Worm (Caenorhabditis elegans) whole organism, L4 larva: Measurements from ENCODE around the gene lgc-20.

Experiments used
- F44E2.7 ChIP-seq: fragments of 200-800 bp; sonication (Bioruptor generic); IDR thresholded peaks from 2 replicates; pipeline ENCODE4 v2.1.2; 2022; ENCODE audit warnings: missing genetic modification characterization, missing compliant biosample characterization
- T26A8.4 ChIP-seq: fragments of 200-800 bp; sonication (Bioruptor generic); IDR thresholded peaks from 2 replicates; pipeline ENCODE4 v1.3.6; 2022; ENCODE audit warnings: missing genetic modification characterization, missing compliant biosample characterization
- Y105C5A.15 ChIP-seq: fragments of 200-800 bp; sonication (Bioruptor generic); IDR thresholded peaks from 2 replicates; pipeline ENCODE4 v1.3.6; 2022; ENCODE audit warnings: missing genetic modification characterization, missing compliant biosample characterization
- Y5F2A.4 ChIP-seq: fragments of 200-800 bp; sonication (Bioruptor generic); optimal IDR thresholded peaks from 2 replicates; lab custom pipeline; 2018; ENCODE audit warnings: mild to moderate bottlenecking, missing genetic modification characterization, missing compliant biosample characterization
- ZK337.2 ChIP-seq: fragments of 200-800 bp; sonication (Bioruptor generic); IDR thresholded peaks from 2 replicates; pipeline ENCODE4 v1.3.6; 2022; ENCODE audit warnings: missing genetic modification reagents, missing genetic modification characterization, missing compliant biosample characterization
- aha-1 ChIP-seq: fragments of 150-350 bp; peaks from one replicate; lab custom pipeline; 2014; ENCODE audit warnings: missing biosample characterization, missing genetic modification characterization
- ama-1 ChIP-seq: fragments of 150-350 bp; optimal IDR thresholded peaks from 2 replicates; lab custom pipeline; 2014; ENCODE audit warnings: inconsistent platforms, mixed read lengths
- ceh-20 ChIP-seq: fragments of 200-800 bp; sonication (Bioruptor generic); IDR thresholded peaks from 2 replicates; pipeline ENCODE4 v1.3.6; 2022; ENCODE audit warnings: missing genetic modification reagents, missing genetic modification characterization, missing compliant biosample characterization
- ceh-62 ChIP-seq: sonication (generic microtip); optimal IDR thresholded peaks from 2 replicates; lab custom pipeline; 2017; ENCODE audit warnings: missing biosample characterization, missing genetic modification characterization
- daf-16 ChIP-seq, 3 experiments: sonication (generic microtip); optimal IDR thresholded peaks; 2 replicates each; lab custom pipeline; 2016 to 2017; ENCODE audit warnings: missing genetic modification characterization in 3 of 3, missing genetic modification reagents in 3 of 3, mild to moderate bottlenecking in 2 of 3, missing compliant biosample characterization in 2 of 3, missing biosample characterization in 1 of 3, moderate library complexity in 1 of 3
- duxl-1 ChIP-seq: sonication (generic microtip); optimal IDR thresholded peaks from 2 replicates; lab custom pipeline; 2016; ENCODE audit warnings: mild to moderate bottlenecking, missing genetic modification characterization, moderate library complexity, missing compliant biosample characterization; ENCODE audit not compliant: poor library complexity
- egl-27 ChIP-seq: sonication (generic microtip); optimal IDR thresholded peaks from 3 replicates; lab custom pipeline; 2017; ENCODE audit warnings: missing biosample characterization, missing genetic modification reagents, missing genetic modification characterization
- fkh-10 ChIP-seq: fragments of 150-350 bp; optimal IDR thresholded peaks from 2 replicates; lab custom pipeline; 2014; ENCODE audit warnings: missing biosample characterization, missing genetic modification reagents, missing genetic modification characterization
- hif-1 ChIP-seq, 2 experiments: sonication (generic microtip); optimal IDR thresholded peaks; 2 replicates each; lab custom pipeline; 2016 to 2017; ENCODE audit warnings: missing compliant biosample characterization in 2 of 2, missing genetic modification characterization in 2 of 2, missing genetic modification reagents in 2 of 2, missing genotype in 2 of 2, mild to moderate bottlenecking in 1 of 2
- hlh-11 ChIP-seq: fragments of 200-800 bp; sonication (Bioruptor generic); optimal IDR thresholded peaks from 2 replicates; lab custom pipeline; 2018; ENCODE audit warnings: mild to moderate bottlenecking, missing genetic modification characterization, missing compliant biosample characterization
- hlh-30 ChIP-seq: sonication (generic microtip); optimal IDR thresholded peaks from 2 replicates; lab custom pipeline; 2017; ENCODE audit warnings: antibody characterized with exemption, mild to moderate bottlenecking, missing genetic modification characterization, missing compliant biosample characterization; ENCODE audit not compliant: insufficient read depth
- jun-1 ChIP-seq: fragments of 150-350 bp; optimal IDR thresholded peaks from 2 replicates; lab custom pipeline; 2014; ENCODE audit warnings: missing biosample characterization, missing genetic modification reagents, missing genetic modification characterization
- lin-1 ChIP-seq: fragments of 200-800 bp; sonication (Bioruptor generic); IDR thresholded peaks from 2 replicates; pipeline ENCODE4 v1.3.6; 2022; ENCODE audit warnings: missing genetic modification reagents, missing genetic modification characterization, missing compliant biosample characterization
- lin-13 ChIP-seq: fragments of 150-350 bp; optimal IDR thresholded peaks from 2 replicates; lab custom pipeline; 2014; ENCODE audit warnings: missing biosample characterization, missing genetic modification reagents, missing genetic modification characterization
- lin-39 ChIP-seq: fragments of 150-350 bp; optimal IDR thresholded peaks from 2 replicates; lab custom pipeline; 2014; ENCODE audit warnings: missing biosample characterization, missing genetic modification reagents, missing genetic modification characterization
- madf-5 ChIP-seq, 2 experiments: fragments of 200-800 bp; sonication (Bioruptor generic); IDR thresholded peaks; 2 replicates each; pipeline ENCODE4 v1.3.6; 2022; ENCODE audit warnings: missing compliant biosample characterization in 2 of 2, missing genetic modification characterization in 2 of 2
- madf-9 ChIP-seq: fragments of 200-800 bp; sonication (Bioruptor generic); conservative IDR thresholded peaks from 2 replicates; pipeline ENCODE4 v1.3.6; 2022; ENCODE audit warnings: missing genetic modification reagents, missing genetic modification characterization, missing compliant biosample characterization
- mxl-2 ChIP-seq: fragments of 200-800 bp; sonication (Bioruptor generic); conservative IDR thresholded peaks from 2 replicates; pipeline ENCODE4 v1.3.6; 2022; ENCODE audit warnings: missing genetic modification reagents, missing genetic modification characterization, missing compliant biosample characterization
- mxl-3 ChIP-seq: fragments of 200-800 bp; sonication (Bioruptor generic); optimal IDR thresholded peaks from 2 replicates; lab custom pipeline; 2018; ENCODE audit warnings: mild to moderate bottlenecking, missing genetic modification characterization, missing compliant biosample characterization
- nhr-237 ChIP-seq: sonication (generic microtip); optimal IDR thresholded peaks from 2 replicates; lab custom pipeline; 2017; ENCODE audit warnings: missing biosample characterization, missing genetic modification characterization
- nhr-42 ChIP-seq: fragments of 200-800 bp; sonication (Bioruptor generic); IDR thresholded peaks from 2 replicates; pipeline ENCODE4 v1.3.6; 2022; ENCODE audit warnings: missing genetic modification characterization, missing compliant biosample characterization
- nhr-77 ChIP-seq: fragments of 150-350 bp; optimal IDR thresholded peaks from 2 replicates; lab custom pipeline; 2014; ENCODE audit warnings: missing biosample characterization, missing genetic modification characterization
- sdz-12 ChIP-seq: fragments of 200-800 bp; sonication (Bioruptor generic); optimal IDR thresholded peaks from 2 replicates; lab custom pipeline; 2018; ENCODE audit warnings: mild to moderate bottlenecking, missing genetic modification characterization, missing compliant biosample characterization
- set-16 ChIP-seq: fragments of 200-800 bp; sonication (Bioruptor generic); IDR thresholded peaks from 2 replicates; pipeline ENCODE4 v1.3.6; 2022; ENCODE audit warnings: missing genetic modification reagents, missing genetic modification characterization, missing compliant biosample characterization
- skn-1 ChIP-seq: fragments of 150-350 bp; optimal IDR thresholded peaks from 2 replicates; lab custom pipeline; 2014; ENCODE audit warnings: missing biosample characterization, missing genetic modification characterization
- spr-1 ChIP-seq: sonication (generic microtip); optimal IDR thresholded peaks from 2 replicates; lab custom pipeline; 2016; ENCODE audit warnings: mild to moderate bottlenecking, missing genetic modification characterization, missing compliant biosample characterization
- spr-3 ChIP-seq: fragments of 200-800 bp; sonication (Bioruptor generic); optimal IDR thresholded peaks from 2 replicates; lab custom pipeline; 2018; ENCODE audit warnings: mild to moderate bottlenecking, missing genetic modification characterization, missing compliant biosample characterization
- unc-62 ChIP-seq, 3 experiments: fragments of 150-350 bp in 1 of 3; sonication (generic microtip); optimal IDR thresholded peaks in 2 of 3; peaks in 1 of 3; 1 replicate in 1 of 3; 2 replicates in 2 of 3; lab custom pipeline; 2014 to 2017; ENCODE audit warnings: missing biosample characterization in 3 of 3, missing genetic modification characterization in 3 of 3, missing genetic modification reagents in 3 of 3, missing genotype in 1 of 3
- zag-1 ChIP-seq: fragments of 150-350 bp; optimal IDR thresholded peaks from 2 replicates; lab custom pipeline; 2014; ENCODE audit warnings: missing biosample characterization, missing genetic modification characterization
- zip-11 ChIP-seq: fragments of 200-800 bp; sonication (Bioruptor generic); IDR thresholded peaks from 2 replicates; pipeline ENCODE4 v1.3.6; 2022; ENCODE audit warnings: missing genetic modification characterization, missing compliant biosample characterization
- ztf-7 ChIP-seq: fragments of 150-350 bp; optimal IDR thresholded peaks from 2 replicates; lab custom pipeline; 2014; ENCODE audit warnings: missing biosample characterization, missing genetic modification characterization

The lgc-20 gene

ce11 chrII:11339507-11339906 is 3.9 kb downstream of the lgc-20 start, which contains the start of gene rmd-3:
TSS of gene rmd-3 (minus strand) at chrII:11339607.
- TF ChIP-seq madf-5 (GFP tag; IDR thresholded peaks at IDR 0.05; lab: Robert Waterston, UW) = no peak
- no peak for TF ChIP-seq nhr-77 (tag; lab: Kevin White, UChicago)
- no peak for TF ChIP-seq fkh-10
- TF ChIP-seq mxl-2 = no peak
- no peak for TF ChIP-seq Y105C5A.15 (GFP tag; lab: Robert Waterston, UW)
- no peak for TF ChIP-seq zag-1
- no peak for TF ChIP-seq mxl-3
- no peak for TF ChIP-seq ztf-7
- TF ChIP-seq duxl-1 (tag; lab: Kevin White, UChicago) = no peak
- TF ChIP-seq nhr-42 (GFP tag; lab: Robert Waterston, UW) = no peak

- TF ChIP-seq spr-1 (tag; lab: Kevin White, UChicago) = peak; percentile 38
- TF ChIP-seq ceh-62 (tag; lab: Kevin White, UChicago) = no peak
- peak; percentile 20 for TF ChIP-seq ama-1 (lab: Kevin White, UChicago)
- no peak for TF ChIP-seq mxl-2
- peak; percentile 57 for TF ChIP-seq T26A8.4
- TF ChIP-seq hlh-11 (tag; lab: Kevin White, UChicago) = peak; percentile 23
- TF ChIP-seq, all 104 proteins: peak for 4
Measured at ce11 chrII:11337497-11338040, 5.8 kb downstream of the lgc-20 start, which contains the start of gene sqt-1. TSS of gene sqt-1 (minus strand) at chrII:11337837.

ce11 chrII:11336640-11337241 is 6.7 kb downstream of the lgc-20 start:
- TF ChIP-seq lin-13 (GFP tag; lab: Kevin White, UChicago) = no peak
- 0 out of 2 replicates have a peak, but pooled peaks have one; percentile 5 for TF ChIP-seq mxl-2
- TF ChIP-seq hif-1 (tag; optimal IDR thresholded peaks at IDR 0.05; lab: Kevin White, UChicago) = no peak
- TF ChIP-seq daf-16 (GFP tag; optimal IDR thresholded peaks at IDR 0.05; lab: Kevin White, UChicago) = no peak
- TF ChIP-seq daf-16 (tag; optimal IDR thresholded peaks at IDR 0.05; lab: Kevin White, UChicago) = no peak
- TF ChIP-seq Y5F2A.4 (GFP tag; lab: Kevin White, UChicago) = no peak
- TF ChIP-seq ceh-20 (GFP tag; lab: Robert Waterston, UW) = no peak
- no peak for TF ChIP-seq ama-1 (lab: Kevin White, UChicago)
- peak; percentile 91 for TF ChIP-seq aha-1
- TF ChIP-seq sdz-12 (GFP tag; lab: Kevin White, UChicago) = no peak
- peak; percentile 3 for TF ChIP-seq spr-3
- TF ChIP-seq egl-27 = no peak
- no peak for TF ChIP-seq F44E2.7 (GFP tag; lab: Robert Waterston, UW)
- no peak for TF ChIP-seq madf-9 (GFP tag; lab: Robert Waterston, UW)
- TF ChIP-seq hlh-30 (tag; lab: Kevin White, UChicago) = no peak
- TF ChIP-seq lin-1 (GFP tag; lab: Robert Waterston, UW) = no peak
- TF ChIP-seq set-16 = peak; percentile 85
- no peak for TF ChIP-seq jun-1 (tag; lab: Kevin White, UChicago)
- TF ChIP-seq nhr-237 (tag; lab: Kevin White, UChicago) = no peak
- no peak for TF ChIP-seq ZK337.2
- TF ChIP-seq lin-39 (tag; lab: Kevin White, UChicago) = no peak
- no peak for TF ChIP-seq zip-11 (GFP tag; lab: Robert Waterston, UW)
- TF ChIP-seq skn-1 = no peak
- no peak for TF ChIP-seq unc-62 (GFP tag; optimal IDR thresholded peaks at IDR 0.05 in 1 of 2; lab: Kevin White, UChicago)
- no peak for TF ChIP-seq unc-62 (tag; optimal IDR thresholded peaks at IDR 0.05; lab: Kevin White, UChicago)
